Worm (Caenorhabditis elegans) whole organism, midembryonic: ENCODE data around the gene B0391.14.
"Not testable (repeated sequence)": the region's sequence is repeated elsewhere in the genome, so short reads cannot be mapped to it uniquely, and the experiment has no call there.

ENCODE experiments used
- T22C8.4 ChIP-seq: fragments of 200-800 bp; sonication (Bioruptor generic); IDR thresholded peaks from 2 replicates; pipeline ENCODE4 v1.3.6; 2022; ENCODE audit warnings: missing genetic modification characterization, missing compliant biosample characterization
- cog-1 ChIP-seq: sonication (generic microtip); optimal IDR thresholded peaks from 2 replicates; lab custom pipeline; 2016; ENCODE audit warnings: missing genetic modification characterization, missing compliant biosample characterization
- flt-1 ChIP-seq: fragments of 200-800 bp; sonication (Bioruptor generic); IDR thresholded peaks from 2 replicates; pipeline ENCODE4 v1.3.6; 2022; ENCODE audit warnings: missing genetic modification characterization, missing compliant biosample characterization
- klf-2 ChIP-seq: fragments of 200-800 bp; sonication (Bioruptor generic); conservative IDR thresholded peaks from 2 replicates; pipeline ENCODE4 v1.3.6; 2022; ENCODE audit warnings: missing genetic modification reagents, missing genetic modification characterization, missing compliant biosample characterization
- med-1 ChIP-seq: sonication (generic microtip); optimal IDR thresholded peaks from 2 replicates; lab custom pipeline; 2017; ENCODE audit warnings: missing genetic modification characterization, mild to moderate bottlenecking, missing compliant biosample characterization, antibody characterized with exemption, missing genetic modification reagents; ENCODE audit not compliant: insufficient read depth
- ref-1 ChIP-seq: fragments of 200-800 bp; sonication (Bioruptor generic); conservative IDR thresholded peaks from 2 replicates; pipeline ENCODE4 v1.3.6; 2022; ENCODE audit warnings: missing genetic modification reagents, missing genetic modification characterization, missing compliant biosample characterization
- tab-1 ChIP-seq: fragments of 200-800 bp; sonication (Bioruptor generic); IDR thresholded peaks from 2 replicates; pipeline ENCODE4 v1.3.6; 2022; ENCODE audit warnings: missing genetic modification characterization, missing compliant biosample characterization
- ztf-23 ChIP-seq: fragments of 200-800 bp; sonication (Bioruptor generic); IDR thresholded peaks from 2 replicates; pipeline ENCODE4 v1.3.6; 2022; ENCODE audit warnings: missing genetic modification reagents, missing genetic modification characterization, missing compliant biosample characterization
- ztf-29 ChIP-seq: fragments of 200-800 bp; sonication (Bioruptor generic); IDR thresholded peaks from 2 replicates; pipeline ENCODE4 v1.3.6; 2022; ENCODE audit warnings: missing genetic modification reagents, missing genetic modification characterization, missing compliant biosample characterization

The B0391.14 gene

ce11 chrV:15610350-15610940, 10.8 kb upstream of the B0391.14 start, which contains the start of the genes fbxa-153 and str-12:
Gene fbxa-153, minus strand, starts transcription at chrV:15610384.
Gene str-12, plus strand, starts transcription at chrV:15610890.
- TF ChIP-seq cog-1 (tag; lab: Kevin White, UChicago) (peak; percentile 22), med-1 (no peak), ref-1 (GFP tag; lab: Robert Waterston, UW) (no peak), klf-2 (no peak), flt-1 (GFP tag; lab: Robert Waterston, UW) (peak; percentile 45), T22C8.4 (GFP tag; lab: Robert Waterston, UW) (no peak), ztf-29 (GFP tag; lab: Robert Waterston, UW) (no peak), tab-1 (GFP tag; lab: Robert Waterston, UW) (no peak), ztf-23 (GFP tag; lab: Robert Waterston, UW) (no peak)

ce11 chrV:15605045-15605444, 5.4 kb upstream of the B0391.14 start, which contains the start of gene fbxa-154:
Gene fbxa-154, minus strand, starts transcription at chrV:15605145.
- no peak for TF ChIP-seq cog-1 (tag; lab: Kevin White, UChicago)
- no peak for TF ChIP-seq ref-1 (GFP tag; lab: Robert Waterston, UW)
- no peak for TF ChIP-seq T22C8.4 (GFP tag; lab: Robert Waterston, UW)
- TF ChIP-seq ztf-23 (GFP tag; lab: Robert Waterston, UW) = no peak
- no peak for TF ChIP-seq klf-2
- TF ChIP-seq ztf-29 (GFP tag; lab: Robert Waterston, UW) = no peak
- TF ChIP-seq tab-1 (GFP tag; lab: Robert Waterston, UW) = no peak
- TF ChIP-seq flt-1 (GFP tag; lab: Robert Waterston, UW) = no peak
- TF ChIP-seq med-1 = no peak

- TF ChIP-seq cog-1 (tag; lab: Kevin White, UChicago) (no peak), flt-1 (GFP tag; lab: Robert Waterston, UW) (no peak), klf-2 (no peak), T22C8.4 (GFP tag; lab: Robert Waterston, UW) (no peak), tab-1 (GFP tag; lab: Robert Waterston, UW) (no peak), ztf-23 (GFP tag; lab: Robert Waterston, UW) (no peak), med-1 (no peak), ref-1 (GFP tag; lab: Robert Waterston, UW) (no peak), ztf-29 (GFP tag; lab: Robert Waterston, UW) (no peak)
Observed at ce11 chrV:15602253-15602652, 2.6 kb upstream of the B0391.14 start, which contains the start of gene fbxa-152. Gene fbxa-152, minus strand, starts transcription at chrV:15602353.

ce11 chrV:15594573-15594972, 5.1 kb downstream of the B0391.14 start, which contains the start of gene fbxa-139:
Gene fbxa-139, minus strand, starts transcription at chrV:15594673.
- no peak for TF ChIP-seq flt-1 (GFP tag; lab: Robert Waterston, UW)
- TF ChIP-seq med-1 = no peak
- no peak for TF ChIP-seq ztf-29 (GFP tag; lab: Robert Waterston, UW)
- TF ChIP-seq cog-1 (tag; lab: Kevin White, UChicago) = no peak
- TF ChIP-seq T22C8.4 (GFP tag; lab: Robert Waterston, UW) = no peak
- TF ChIP-seq klf-2 = no peak
- no peak for TF ChIP-seq tab-1 (GFP tag; lab: Robert Waterston, UW)
- no peak for TF ChIP-seq ref-1 (GFP tag; lab: Robert Waterston, UW)
- no peak for TF ChIP-seq ztf-23 (GFP tag; lab: Robert Waterston, UW)

- TF ChIP-seq T22C8.4, ztf-23, ztf-29 (GFP tag; lab: Robert Waterston, UW): not testable (repeated sequence)
Observed at ce11 chrV:15590183-15590667, 9.4 kb downstream of the B0391.14 start, which contains the start of gene F28F8.7. Gene F28F8.7, minus strand, starts transcription at chrV:15590617.

ce11 chrV:15578386-15578785, 21.3 kb downstream of the B0391.14 start, which contains the start of gene F28F8.9:
Gene F28F8.9, minus strand, starts transcription at chrV:15578673.
- TF ChIP-seq tab-1 (GFP tag; lab: Robert Waterston, UW) (no peak), ztf-29 (GFP tag; lab: Robert Waterston, UW) (no peak), ztf-23 (GFP tag; lab: Robert Waterston, UW) (no peak), med-1 (no peak), flt-1 (GFP tag; lab: Robert Waterston, UW) (no peak), cog-1 (tag; lab: Kevin White, UChicago) (no peak), T22C8.4 (GFP tag; lab: Robert Waterston, UW) (no peak), ref-1 (GFP tag; lab: Robert Waterston, UW) (no peak), klf-2 (no peak)

- TF ChIP-seq flt-1 (GFP tag; lab: Robert Waterston, UW) = no peak
- TF ChIP-seq ref-1 (GFP tag; lab: Robert Waterston, UW) = no peak
- TF ChIP-seq T22C8.4 (GFP tag; lab: Robert Waterston, UW) = no peak
- TF ChIP-seq ztf-29 (GFP tag; lab: Robert Waterston, UW) = no peak
- TF ChIP-seq cog-1 (tag; lab: Kevin White, UChicago) = no peak
- no peak for TF ChIP-seq klf-2
- TF ChIP-seq tab-1 (GFP tag; lab: Robert Waterston, UW) = no peak
- TF ChIP-seq ztf-23 (GFP tag; lab: Robert Waterston, UW) = no peak
- no peak for TF ChIP-seq med-1
Observed at ce11 chrV:15577395-15577896, 22.2 kb downstream of the B0391.14 start, which contains the start of gene atx-3. Gene atx-3, minus strand, starts transcription at chrV:15577445.

ce11 chrV:15575305-15575704, 24.4 kb downstream of the B0391.14 start, which contains the start of gene mdt-28:
Gene mdt-28, minus strand, starts transcription at chrV:15575405.
- TF ChIP-seq ztf-29 (GFP tag; lab: Robert Waterston, UW) = no peak
- no peak for TF ChIP-seq T22C8.4 (GFP tag; lab: Robert Waterston, UW)
- TF ChIP-seq cog-1 (tag; lab: Kevin White, UChicago) = no peak
- TF ChIP-seq ref-1 (GFP tag; lab: Robert Waterston, UW) = no peak
- no peak for TF ChIP-seq med-1
- no peak for TF ChIP-seq klf-2

- TF ChIP-seq klf-2 (no peak), cog-1 (tag; lab: Kevin White, UChicago) (no peak), ztf-29 (GFP tag; lab: Robert Waterston, UW) (no peak), T22C8.4 (GFP tag; lab: Robert Waterston, UW) (no peak), ztf-23 (GFP tag; lab: Robert Waterston, UW) (no peak), med-1 (no peak), tab-1 (GFP tag; lab: Robert Waterston, UW) (no peak), flt-1 (GFP tag; lab: Robert Waterston, UW) (no peak), ref-1 (GFP tag; lab: Robert Waterston, UW) (no peak)
Observed at ce11 chrV:15572613-15573012, 27.0 kb downstream of the B0391.14 start, which contains the start of gene fbxa-94. Gene fbxa-94, plus strand, starts transcription at chrV:15572913.
